Worm (Caenorhabditis elegans) whole organism, L4/young adult: ENCODE data around the gene nhr-249.
A peak's percentile ranks its signal among the peaks of the same experiment; 100 is the strongest.

Experiments used
- W03F9.2 ChIP-seq: fragments of 150-350 bp; optimal IDR thresholded peaks from 2 replicates; lab custom pipeline; 2014; ENCODE audit warnings: missing biosample characterization, missing genetic modification characterization
- dao-5 ChIP-seq: sonication (generic microtip); optimal IDR thresholded peaks from 2 replicates; lab custom pipeline; 2016; ENCODE audit warnings: missing genotype, missing genetic modification characterization, moderate library complexity, missing compliant biosample characterization
- him-1 ChIP-seq: sonication (generic microtip); optimal IDR thresholded peaks from 2 replicates; lab custom pipeline; 2016; ENCODE audit warnings: missing genotype, missing genetic modification reagents, missing genetic modification characterization, missing compliant biosample characterization

The nhr-249 gene

ce11 chrIV:6972427-6972826 is at the start of gene nhr-249:
Gene nhr-249 (minus strand): TSS chrIV:6972527.
- TF ChIP-seq him-1 (no peak), W03F9.2 (tag; lab: Kevin White, UChicago) (no peak), dao-5 (no peak)

ce11 chrIV:7020630-7021029 is 48.3 kb upstream of the nhr-249 start:
- no peak for TF ChIP-seq W03F9.2 (tag; lab: Kevin White, UChicago)
- no peak for TF ChIP-seq him-1
- TF ChIP-seq dao-5, result no peak

ce11 chrIV:7018623-7019022 is 46.3 kb upstream of the nhr-249 start:
- TF ChIP-seq him-1 (no peak), dao-5 (no peak), W03F9.2 (tag; lab: Kevin White, UChicago) (no peak)

- TF ChIP-seq him-1, result no peak
These were observed 44.9 kb upstream of the nhr-249 start, which contains the start of gene gldi-4 for ce11 chrIV:7017123-7017674. Gene gldi-4 (plus strand): TSS chrIV:7017624.

- TF ChIP-seq W03F9.2 (tag; lab: Kevin White, UChicago), result no peak
- no peak for TF ChIP-seq dao-5
- TF ChIP-seq him-1, result no peak
These were observed 44.2 kb upstream of the nhr-249 start for ce11 chrIV:7016502-7016901.

ce11 chrIV:7012731-7013445 is 40.6 kb upstream of the nhr-249 start:
- TF ChIP-seq dao-5 (no peak), him-1 (no peak), W03F9.2 (tag; lab: Kevin White, UChicago) (peak; percentile 38)

- TF ChIP-seq W03F9.2 (tag; lab: Kevin White, UChicago), result no peak
- TF ChIP-seq him-1, result no peak
These were observed 39.9 kb upstream of the nhr-249 start for ce11 chrIV:7012214-7012613.

- no peak for TF ChIP-seq him-1
- no peak for TF ChIP-seq W03F9.2 (tag; lab: Kevin White, UChicago)
- TF ChIP-seq dao-5, result no peak
These were observed 39.4 kb upstream of the nhr-249 start, which contains the start of gene trxr-1 for ce11 chrIV:7011728-7012127. Gene trxr-1 (plus strand): TSS chrIV:7011954.

- TF ChIP-seq W03F9.2 (tag; lab: Kevin White, UChicago) (no peak), him-1 (no peak), dao-5 (no peak)
These were observed 38.5 kb upstream of the nhr-249 start, which contains the start of gene C25A8.1 for ce11 chrIV:7010835-7011234. Gene C25A8.1 (plus strand): TSS chrIV:7011135.

ce11 chrIV:7010195-7010594 is 37.9 kb upstream of the nhr-249 start:
- TF ChIP-seq him-1 (no peak), dao-5 (no peak), W03F9.2 (tag; lab: Kevin White, UChicago) (no peak)

ce11 chrIV:7009531-7009930 is 37.2 kb upstream of the nhr-249 start, which contains the start of gene C25A8.2:
Gene C25A8.2 (plus strand): TSS chrIV:7009831.
- no peak for TF ChIP-seq dao-5
- no peak for TF ChIP-seq W03F9.2 (tag; lab: Kevin White, UChicago)
- TF ChIP-seq him-1, result no peak

- TF ChIP-seq dao-5 (no peak), W03F9.2 (tag; lab: Kevin White, UChicago) (no peak), him-1 (no peak)
These were observed 31.0 kb upstream of the nhr-249 start, which contains the start of gene cht-3 for ce11 chrIV:7003323-7003722. Gene cht-3 (plus strand): TSS chrIV:7003623.

ce11 chrIV:6999206-6999605 is 26.9 kb upstream of the nhr-249 start, which contains the start of gene C25A8.5:
Gene C25A8.5 (plus strand): TSS chrIV:6999506.
- no peak for TF ChIP-seq him-1
- TF ChIP-seq W03F9.2 (tag; lab: Kevin White, UChicago), result no peak
- TF ChIP-seq dao-5, result no peak

ce11 chrIV:6997918-6998317 is 25.6 kb upstream of the nhr-249 start:
- TF ChIP-seq him-1 (no peak), W03F9.2 (tag; lab: Kevin White, UChicago) (no peak)

ce11 chrIV:6991070-6991469 is 18.7 kb upstream of the nhr-249 start:
- TF ChIP-seq W03F9.2 (tag; lab: Kevin White, UChicago), result no peak
- TF ChIP-seq dao-5, result no peak
- no peak for TF ChIP-seq him-1
